Worm (Caenorhabditis elegans): ENCODE data around the gene lex-1.

DNA sequence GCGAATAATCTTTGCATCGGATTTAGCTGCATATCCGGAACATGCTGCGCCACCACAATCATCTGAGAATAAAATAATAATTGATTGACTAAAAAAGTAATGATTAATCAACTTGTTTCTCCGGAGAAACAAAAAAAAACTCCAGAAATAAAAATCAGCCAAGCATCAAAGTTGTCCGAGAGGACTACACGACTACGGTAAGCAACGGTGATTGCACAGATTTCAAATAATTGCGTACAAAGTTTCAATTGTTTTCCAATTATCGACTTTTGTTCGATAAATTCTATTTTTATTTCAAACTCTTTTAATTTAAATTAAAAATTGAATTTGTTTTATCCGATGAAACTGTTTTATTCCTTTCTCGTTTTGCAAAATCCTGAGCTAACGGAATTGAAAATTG lies 14.1 kb downstream of the lex-1 start, which contains the start of gene cpsf-4:
- TF ChIP-seq F13H6.1 (tag; optimal IDR thresholded peaks at IDR 0.05) (no peak), T23F11.4 (GFP tag; optimal IDR thresholded peaks at IDR 0.05) (no peak), ceh-9 (tag; optimal IDR thresholded peaks at IDR 0.05) (no peak), gmeb-2 (tag; optimal IDR thresholded peaks at IDR 0.05) (no peak), ceh-34 (tag; optimal IDR thresholded peaks at IDR 0.05) (no peak), ama-1 (optimal IDR thresholded peaks at IDR 0.05) (no peak), pha-4 (tag; optimal IDR thresholded peaks at IDR 0.05) (no peak), ahr-1 (tag; optimal IDR thresholded peaks at IDR 0.05) (no peak), rnt-1 (tag; optimal IDR thresholded peaks at IDR 0.05) (no peak), C38D4.7 (GFP tag; optimal IDR thresholded peaks at IDR 0.05) (no peak), tbx-2 (tag; optimal IDR thresholded peaks at IDR 0.05) (no peak), dve-1 (tag; optimal IDR thresholded peaks at IDR 0.05) (no peak), dmd-4 (tag; optimal IDR thresholded peaks at IDR 0.05; ENCODE audit: borderline replicate concordance) (no peak)

Data from whole organism, late embryonic.